Worm (Caenorhabditis elegans) whole organism, young adult: ENCODE data around the gene R13A1.1.

Source experiments
- ama-1 ChIP-seq, 3 experiments: fragments of 150-350 bp in 1 of 3; sonication (generic microtip) in 2 of 3; optimal IDR thresholded peaks; 2 replicates each; lab custom pipeline; 2014 to 2018; ENCODE audit warnings: missing biosample characterization in 2 of 3, missing genetic modification characterization in 2 of 3, missing genetic modification reagents in 2 of 3
- attf-3 ChIP-seq: fragments of 200-800 bp; sonication (Bioruptor generic); conservative IDR thresholded peaks from 2 replicates; pipeline ENCODE4 v1.3.6; 2022; ENCODE audit warnings: missing genetic modification reagents, missing genetic modification characterization, missing compliant biosample characterization
- ceh-40 ChIP-seq: fragments of 200-800 bp; sonication (Bioruptor generic); IDR thresholded peaks from 2 replicates; pipeline ENCODE4 v1.3.6; 2022; ENCODE audit warnings: missing genetic modification characterization, missing compliant biosample characterization
- dpff-1 ChIP-seq: sonication (generic microtip); optimal IDR thresholded peaks from 2 replicates; lab custom pipeline; 2017; ENCODE audit warnings: mild to moderate bottlenecking, missing genetic modification characterization, missing compliant biosample characterization
- ets-4 ChIP-seq: fragments of 200-800 bp; sonication (Bioruptor generic); optimal IDR thresholded peaks from 2 replicates; lab custom pipeline; 2018; ENCODE audit warnings: mild to moderate bottlenecking, missing genetic modification characterization, missing compliant biosample characterization
- mcd-1 ChIP-seq: fragments of 200-800 bp; sonication (Bioruptor generic); IDR thresholded peaks from 2 replicates; pipeline ENCODE4 v1.3.6; 2022; ENCODE audit warnings: missing genetic modification reagents, missing genetic modification characterization, missing compliant biosample characterization
- nhr-120 ChIP-seq: fragments of 200-800 bp; sonication (Bioruptor generic); IDR thresholded peaks from 2 replicates; pipeline ENCODE4 v1.3.6; 2022; ENCODE audit warnings: missing genetic modification characterization, missing compliant biosample characterization
- pbrm-1 ChIP-seq: fragments of 200-800 bp; sonication (Bioruptor generic); IDR thresholded peaks from 2 replicates; pipeline ENCODE4 v1.3.6; 2022; ENCODE audit warnings: missing genetic modification reagents, missing genetic modification characterization, missing compliant biosample characterization
- unc-130 ChIP-seq: sonication (generic microtip); optimal IDR thresholded peaks from 2 replicates; lab custom pipeline; 2016; ENCODE audit warnings: missing genetic modification reagents, missing genetic modification characterization, missing compliant biosample characterization
- xnd-1 ChIP-seq: sonication (generic microtip); optimal IDR thresholded peaks from 2 replicates; lab custom pipeline; 2016; ENCODE audit warnings: missing genotype, missing genetic modification reagents, missing genetic modification characterization, missing compliant biosample characterization
- ztf-22 ChIP-seq: fragments of 200-800 bp; sonication (Bioruptor generic); optimal IDR thresholded peaks from 2 replicates; lab custom pipeline; 2018; ENCODE audit warnings: mild to moderate bottlenecking, missing genetic modification characterization, moderate library complexity, missing compliant biosample characterization
- ztf-28 ChIP-seq: fragments of 200-800 bp; sonication (Bioruptor generic); IDR thresholded peaks from 2 replicates; pipeline ENCODE4 v1.3.6; 2022; ENCODE audit warnings: missing genetic modification reagents, missing genetic modification characterization, missing compliant biosample characterization

DNA sequence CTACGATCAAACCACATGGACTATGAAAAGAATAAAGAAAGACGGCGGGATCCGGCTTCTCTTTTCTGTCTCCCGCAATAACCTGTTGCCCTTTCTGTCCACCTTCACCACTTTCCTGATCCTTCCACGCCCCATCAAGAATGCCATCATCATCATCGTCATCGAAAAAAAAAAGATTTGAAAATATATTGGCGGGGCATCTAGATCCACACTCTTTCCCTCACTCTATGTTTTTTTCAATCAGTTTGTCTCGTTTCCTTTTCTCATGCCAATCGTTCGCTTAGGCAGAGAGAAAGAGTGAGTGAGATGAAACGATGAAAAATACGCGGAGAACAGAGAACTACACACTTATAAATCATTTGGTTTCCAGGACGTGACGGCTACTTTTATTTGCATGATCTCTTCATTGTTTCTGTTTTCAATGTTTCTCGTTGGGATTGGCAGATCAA is 13.8 kb downstream of the R13A1.1 start:
- TF ChIP-seq attf-3 (GFP tag; lab: Robert Waterston, UW) (no peak), ets-4 (GFP tag; lab: Kevin White, UChicago) (no peak), ama-1 (optimal IDR thresholded peaks at IDR 0.05; lab: Kevin White, UChicago) (no peak), ama-1 (GFP tag; optimal IDR thresholded peaks at IDR 0.05; lab: Kevin White, UChicago) (no peak), dpff-1 (tag; lab: Kevin White, UChicago) (no peak), mcd-1 (GFP tag; lab: Robert Waterston, UW) (no peak), ceh-40 (GFP tag; lab: Robert Waterston, UW) (no peak), pbrm-1 (no peak), xnd-1 (tag; lab: Kevin White, UChicago) (no peak), ztf-22 (GFP tag; lab: Kevin White, UChicago) (no peak), nhr-120 (no peak), unc-130 (no peak), ztf-28 (GFP tag; lab: Robert Waterston, UW) (no peak)
